Worm (Caenorhabditis elegans): ENCODE results near the gene M03A1.8.

ce11 chrII:4608073-4608472 is 47.9 kb downstream of the M03A1.8 start, which contains the start of gene F35D11.3:
- TF ChIP-seq ces-1 (GFP tag; optimal IDR thresholded peaks at IDR 0.05): no peak
- no peak for TF ChIP-seq nhr-71 (tag; optimal IDR thresholded peaks at IDR 0.05)
- no peak for TF ChIP-seq egl-27 (tag; optimal IDR thresholded peaks at IDR 0.05)
- TF ChIP-seq aly-2 (tag; optimal IDR thresholded peaks at IDR 0.05): no peak
- no peak for TF ChIP-seq nhr-11 (tag; optimal IDR thresholded peaks at IDR 0.05)
- TF ChIP-seq snpc-4 (tag; optimal IDR thresholded peaks at IDR 0.05): no peak
